Fruit fly (Drosophila melanogaster) whole organism, embryonic: Measurements from ENCODE around the gene CG18428.

Experiments used
- CG3726 ChIP-seq: fragments of 200-800 bp; sonication (Bioruptor generic); IDR thresholded peaks from 3 replicates; pipeline ENCODE4, ENCODE4 v1.3.6; 2022; ENCODE audit warnings: missing biosample characterization, missing genetic modification characterization
- Hr39 ChIP-seq: fragments of >200 bp; optimal IDR thresholded peaks from 2 replicates; lab custom pipeline; 2017
- kay ChIP-seq: fragments of 200-800 bp; sonication (Bioruptor generic); optimal IDR thresholded peaks from 2 replicates; lab custom pipeline; 2016; ENCODE audit warnings: missing biosample characterization, missing genetic modification characterization

DNA sequence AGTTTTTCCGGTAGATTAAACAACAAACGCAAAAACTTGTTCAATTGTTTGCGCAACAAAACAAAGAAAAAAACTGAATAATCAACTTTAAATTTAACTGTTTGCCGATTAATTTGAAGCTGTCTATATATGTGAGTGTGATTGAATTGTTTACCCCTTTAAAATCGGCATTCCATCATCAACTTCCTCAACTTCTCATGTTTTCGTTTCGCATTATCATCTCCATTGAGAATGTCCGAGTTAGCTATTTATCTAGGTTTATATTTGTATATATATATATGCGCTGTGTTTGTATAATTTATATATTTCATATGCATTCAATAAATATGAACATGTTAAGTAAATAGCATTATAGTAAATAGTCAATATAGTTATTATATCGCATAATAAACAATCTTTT, 6.7 kb upstream of the CG18428 start:
- no peak for TF ChIP-seq kay (GFP tag; lab: Kevin White, UChicago)
- no peak for TF ChIP-seq CG3726
- no peak for TF ChIP-seq Hr39 (lab: Kevin White, UChicago)
